Worm (Caenorhabditis elegans): Measurements from ENCODE around the gene F10G7.9.

Gene F10G7.9

DNA sequence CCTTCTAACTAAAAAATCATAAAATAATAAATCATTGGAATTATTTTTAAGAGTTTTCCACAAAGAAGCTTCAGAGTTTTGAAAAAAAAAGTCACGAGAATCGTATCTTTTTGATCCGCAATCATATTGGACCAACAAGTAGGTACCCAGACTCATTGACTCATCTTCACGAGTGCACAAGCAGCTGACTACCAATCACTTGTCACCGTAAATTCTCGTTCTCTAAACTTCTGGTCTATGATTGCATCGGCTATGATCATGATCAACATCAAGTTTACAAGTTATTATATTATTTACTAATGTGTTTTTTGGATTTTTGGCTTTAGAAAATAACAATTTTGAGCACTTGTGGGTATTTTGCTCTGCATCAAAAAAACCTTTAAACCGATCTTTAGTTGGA, 30.0 kb downstream of the F10G7.9 start:
- no peak for TF ChIP-seq fkh-10 (GFP tag; optimal IDR thresholded peaks at IDR 0.05)
- no peak for TF ChIP-seq fos-1 (tag; optimal IDR thresholded peaks at IDR 0.05)
- TF ChIP-seq nhr-76 (tag; optimal IDR thresholded peaks at IDR 0.05), result no peak
- TF ChIP-seq ztf-11 (tag; optimal IDR thresholded peaks at IDR 0.05), result no peak
- TF ChIP-seq elt-3 (tag; optimal IDR thresholded peaks at IDR 0.05), result no peak
- TF ChIP-seq ceh-16 (tag; optimal IDR thresholded peaks at IDR 0.05), result no peak
- no peak for TF ChIP-seq lin-39 (tag; optimal IDR thresholded peaks at IDR 0.05)
- TF ChIP-seq nhr-11 (tag; optimal IDR thresholded peaks at IDR 0.05), result no peak
- TF ChIP-seq ceh-9 (tag; optimal IDR thresholded peaks at IDR 0.05), result no peak
- no peak for TF ChIP-seq aly-2 (tag; optimal IDR thresholded peaks at IDR 0.05)
- TF ChIP-seq ZK546.5 (tag; optimal IDR thresholded peaks at IDR 0.05), result no peak
- TF ChIP-seq unc-62 (GFP tag; optimal IDR thresholded peaks at IDR 0.05), result no peak
- no peak for TF ChIP-seq mml-1 (tag; optimal IDR thresholded peaks at IDR 0.05)
- TF ChIP-seq daf-12 (tag; optimal IDR thresholded peaks at IDR 0.05), result no peak
- no peak for TF ChIP-seq nhr-237 (tag; optimal IDR thresholded peaks at IDR 0.05)
- no peak for TF ChIP-seq ama-1 (optimal IDR thresholded peaks at IDR 0.05)

DNA sequence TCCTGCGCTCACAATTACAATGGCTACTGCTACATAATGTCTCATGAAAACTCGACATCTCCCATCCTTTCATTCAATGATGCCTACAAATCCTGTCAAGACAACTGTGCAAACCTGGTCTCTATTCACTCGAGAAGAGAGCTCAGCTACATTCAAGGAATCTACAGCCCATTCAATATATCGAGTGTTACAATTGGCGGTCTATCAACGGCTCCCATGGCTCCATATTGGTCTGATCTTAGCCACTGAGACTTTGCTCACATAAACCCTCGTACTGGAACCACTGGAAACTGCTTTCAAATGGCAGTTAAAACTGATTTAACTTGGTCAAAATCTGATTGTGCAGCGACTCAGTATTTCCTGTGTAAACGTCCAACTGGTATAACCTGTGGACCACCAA, 30.8 kb downstream of the F10G7.9 start, which contains the start of gene T05A7.3:
TSS of gene T05A7.3 (plus strand) at position 301 of the 400 bp plus-strand sequence.
- TF ChIP-seq fkh-2 (tag; optimal IDR thresholded peaks at IDR 0.05), result no peak
- no peak for TF ChIP-seq daf-12 (tag; optimal IDR thresholded peaks at IDR 0.05)

DNA sequence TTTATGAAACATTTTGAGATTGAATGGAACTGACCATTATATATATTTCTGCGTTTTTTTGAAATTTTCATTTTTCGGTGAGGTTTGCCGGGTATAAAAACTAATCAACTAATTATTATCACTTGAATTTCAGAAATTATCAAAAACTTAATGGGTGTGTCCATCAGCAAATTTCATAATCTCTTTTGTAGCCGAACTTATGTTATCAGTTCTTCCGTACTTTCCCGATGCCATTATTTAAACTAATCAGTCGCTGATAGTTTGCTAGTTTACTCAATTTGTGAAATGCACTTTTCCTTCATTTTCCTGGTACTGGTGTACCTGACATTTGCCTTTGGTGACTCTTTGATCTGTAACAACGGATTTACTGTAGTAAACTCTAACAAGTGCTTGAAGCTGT, 32.1 kb downstream of the F10G7.9 start:
- TF ChIP-seq nhr-23 (tag; optimal IDR thresholded peaks at IDR 0.05), result no peak
- TF ChIP-seq elt-2 (tag; optimal IDR thresholded peaks at IDR 0.05), result peak; percentile 96
- no peak for TF ChIP-seq ceh-28 (tag; optimal IDR thresholded peaks at IDR 0.05)
- TF ChIP-seq pqm-1 (tag; optimal IDR thresholded peaks at IDR 0.05), result peak; percentile 68
- TF ChIP-seq nhr-76 (tag; optimal IDR thresholded peaks at IDR 0.05), result no peak
- no peak for TF ChIP-seq daf-12 (tag; optimal IDR thresholded peaks at IDR 0.05)
- TF ChIP-seq zag-1 (tag; optimal IDR thresholded peaks at IDR 0.05), result no peak
- TF ChIP-seq lsy-12 (tag; optimal IDR thresholded peaks at IDR 0.05), result no peak
- TF ChIP-seq pha-4 (tag; optimal IDR thresholded peaks at IDR 0.05), result no peak
- TF ChIP-seq jun-1 (tag; optimal IDR thresholded peaks at IDR 0.05), result peak; percentile 60
- TF ChIP-seq nfya-1 (tag; optimal IDR thresholded peaks at IDR 0.05; ENCODE audit: insufficient read depth), result no peak
- no peak for TF ChIP-seq ztf-11 (tag; optimal IDR thresholded peaks at IDR 0.05)

DNA sequence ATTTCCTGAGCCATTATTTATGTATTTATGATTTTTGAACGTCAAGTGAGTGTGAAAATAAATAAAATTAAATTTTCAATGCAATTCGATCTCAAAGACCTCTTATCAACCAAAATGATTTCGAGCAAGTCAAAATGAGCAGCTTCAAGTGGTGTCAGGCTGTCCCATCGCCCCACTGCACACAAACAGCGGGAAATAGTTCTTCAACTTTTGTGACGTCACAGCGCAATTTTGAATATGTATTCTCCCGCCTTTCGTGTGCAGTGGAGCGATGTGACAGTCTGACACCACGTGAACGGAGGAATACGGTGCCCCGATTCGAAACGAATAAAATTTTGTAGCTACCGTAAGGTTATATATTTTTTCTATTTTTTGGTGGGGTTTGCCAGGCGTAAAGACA, 32.6 kb downstream of the F10G7.9 start:
- no peak for TF ChIP-seq ceh-82 (tag; optimal IDR thresholded peaks at IDR 0.05)
- peak; percentile 56 for TF ChIP-seq ama-1 (optimal IDR thresholded peaks at IDR 0.05)
- TF ChIP-seq nfya-1 (tag; optimal IDR thresholded peaks at IDR 0.05; ENCODE audit: insufficient read depth), result no peak
- no peak for TF ChIP-seq lin-15B (tag; optimal IDR thresholded peaks at IDR 0.05)
- no peak for TF ChIP-seq ceh-9 (tag; optimal IDR thresholded peaks at IDR 0.05)
- no peak for TF ChIP-seq nhr-237 (tag; optimal IDR thresholded peaks at IDR 0.05)
- TF ChIP-seq tbx-2 (tag; optimal IDR thresholded peaks at IDR 0.05), result no peak
- no peak for TF ChIP-seq pqm-1 (tag; optimal IDR thresholded peaks at IDR 0.05)

DNA sequence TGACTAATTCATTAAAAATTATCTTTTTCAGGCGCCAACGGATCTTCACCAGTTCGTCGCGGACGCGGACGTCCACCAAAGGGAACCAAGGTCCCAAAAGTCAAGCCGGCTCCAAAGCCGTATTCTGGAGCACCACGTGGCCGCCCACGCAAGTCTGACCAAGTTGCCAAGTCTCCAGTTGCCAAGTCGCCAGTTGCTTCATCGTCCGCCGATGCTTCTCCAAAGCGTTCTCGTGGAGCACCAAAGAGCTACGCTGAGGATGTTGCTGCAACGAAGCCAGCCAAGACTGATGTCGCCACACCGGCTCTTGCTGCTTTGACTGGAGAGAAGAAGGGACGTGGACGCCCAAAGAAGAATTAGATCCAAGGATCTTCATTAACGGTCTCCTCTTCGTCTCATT, 33.0 kb downstream of the F10G7.9 start:
- TF ChIP-seq lin-15B (tag; optimal IDR thresholded peaks at IDR 0.05) (no peak), nhr-25 (tag; optimal IDR thresholded peaks at IDR 0.05) (no peak), pqm-1 (tag; optimal IDR thresholded peaks at IDR 0.05) (no peak), lin-39 (tag; optimal IDR thresholded peaks at IDR 0.05) (no peak), nhr-77 (tag; optimal IDR thresholded peaks at IDR 0.05) (no peak), tbx-2 (tag; optimal IDR thresholded peaks at IDR 0.05) (no peak), fkh-2 (tag; optimal IDR thresholded peaks at IDR 0.05) (no peak), nhr-76 (tag; optimal IDR thresholded peaks at IDR 0.05) (no peak), nhr-67 (tag; optimal IDR thresholded peaks at IDR 0.05) (no peak), hmg-11 (tag; optimal IDR thresholded peaks at IDR 0.05) (no peak), mdl-1 (tag; optimal IDR thresholded peaks at IDR 0.05) (no peak), zag-1 (tag; optimal IDR thresholded peaks at IDR 0.05) (no peak), unc-39 (tag; optimal IDR thresholded peaks at IDR 0.05) (no peak), pha-4 (tag; optimal IDR thresholded peaks at IDR 0.05) (no peak), jun-1 (tag; optimal IDR thresholded peaks at IDR 0.05) (no peak), unc-62 (GFP tag; optimal IDR thresholded peaks at IDR 0.05) (no peak), ztf-4 (tag; optimal IDR thresholded peaks at IDR 0.05) (no peak), lsy-12 (tag; optimal IDR thresholded peaks at IDR 0.05) (no peak)

Measured in whole organism, L3 larva.